Fruit fly (Drosophila melanogaster) whole organism, embryonic: ENCODE results near the gene lwr.

Experiments
- Asciz ChIP-seq: fragments of 200-800 bp; sonication (Bioruptor generic); optimal IDR thresholded peaks from 2 replicates; lab custom pipeline; 2017; ENCODE audit warnings: missing biosample characterization, mild to moderate bottlenecking, missing genetic modification characterization, missing genetic modification reagents
- B-H2 ChIP-seq: fragments of 200-800 bp; sonication (Bioruptor generic); optimal IDR thresholded peaks from 2 replicates; lab custom pipeline; 2018; ENCODE audit warnings: missing biosample characterization, mild to moderate bottlenecking, missing genetic modification characterization
- Bgb ChIP-seq: fragments of 200-800 bp; sonication (Bioruptor generic); IDR thresholded peaks from 2 replicates; pipeline ENCODE4 v1.3.6; 2022; ENCODE audit warnings: missing biosample characterization, missing genetic modification characterization; ENCODE audit not compliant: partially characterized antibody
- CG10366 ChIP-seq: fragments of 200-800 bp; sonication (Bioruptor generic); IDR thresholded peaks from 2 replicates; pipeline ENCODE4 v1.3.6; 2022; ENCODE audit warnings: missing biosample characterization, missing genetic modification characterization
- CG10543 ChIP-seq: fragments of 200-800 bp; sonication (Bioruptor generic); optimal IDR thresholded peaks from 3 replicates; lab custom pipeline; 2017; ENCODE audit warnings: missing biosample characterization, mild to moderate bottlenecking, missing genetic modification characterization, moderate library complexity
- CG11695 ChIP-seq: fragments of 200-800 bp; sonication (Bioruptor generic); IDR thresholded peaks from 3 replicates; pipeline ENCODE4 v1.3.6; 2022; ENCODE audit warnings: missing biosample characterization, missing genetic modification characterization
- CG12769 ChIP-seq: fragments of 200-800 bp; sonication (Bioruptor generic); optimal IDR thresholded peaks from 2 replicates; lab custom pipeline; 2019; ENCODE audit warnings: missing biosample characterization, mild to moderate bottlenecking, missing genetic modification characterization, moderate library complexity
- CG14667 ChIP-seq: fragments of 200-800 bp; sonication (Bioruptor generic); IDR thresholded peaks from 2 replicates; pipeline ENCODE4 v1.3.6; 2022; ENCODE audit warnings: missing biosample characterization, missing genetic modification characterization
- CG15514 ChIP-seq: fragments of 200-800 bp; sonication (Bioruptor generic); optimal IDR thresholded peaks from 3 replicates; lab custom pipeline; 2017; ENCODE audit warnings: missing biosample characterization, missing genetic modification characterization, mild to moderate bottlenecking, moderate library complexity, missing genetic modification reagents
- CG17186 ChIP-seq: fragments of 200-800 bp; sonication (Bioruptor generic); optimal IDR thresholded peaks from 3 replicates; lab custom pipeline; 2017; ENCODE audit warnings: missing biosample characterization, missing genetic modification reagents, missing genetic modification characterization
- CG17328 ChIP-seq: fragments of 200-800 bp; sonication (Bioruptor generic); IDR thresholded peaks from 2 replicates; pipeline ENCODE4 v1.3.6; 2022; ENCODE audit warnings: missing biosample characterization, missing genetic modification characterization
- CG2712 ChIP-seq: fragments of 200-800 bp; optimal IDR thresholded peaks from 3 replicates; lab custom pipeline; 2019; ENCODE audit warnings: missing biosample characterization, mild to moderate bottlenecking, missing genetic modification characterization, moderate library complexity
- CG33557 ChIP-seq: fragments of 200-800 bp; sonication (Bioruptor generic); optimal IDR thresholded peaks from 2 replicates; lab custom pipeline; 2019; ENCODE audit warnings: missing biosample characterization, mild to moderate bottlenecking, missing genetic modification characterization, moderate library complexity
- CG34224 ChIP-seq: fragments of 200-800 bp; sonication (Bioruptor generic); IDR thresholded peaks from 3 replicates; pipeline ENCODE4 v1.3.6; 2022; ENCODE audit warnings: missing biosample characterization, missing genetic modification characterization; ENCODE audit not compliant: partially characterized antibody
- CG34376 ChIP-seq: fragments of 200-800 bp; sonication (Bioruptor generic); optimal IDR thresholded peaks from 2 replicates; lab custom pipeline; 2018; ENCODE audit warnings: missing biosample characterization, mild to moderate bottlenecking, missing genetic modification characterization
- CG4360 ChIP-seq: fragments of 200-800 bp; sonication (Bioruptor generic); IDR thresholded peaks from 2 replicates; pipeline ENCODE4 v1.3.6; 2022; ENCODE audit warnings: missing biosample characterization, missing genetic modification characterization
- CG4854 ChIP-seq: fragments of 200-800 bp; sonication (Bioruptor generic); optimal IDR thresholded peaks from 2 replicates; lab custom pipeline; 2016; ENCODE audit warnings: missing biosample characterization, missing genetic modification characterization, inconsistent platforms
- CG8290 ChIP-seq, 3 experiments: fragments of 200-800 bp; sonication (Bioruptor generic); optimal IDR thresholded peaks; 2 replicates each; lab custom pipeline; 2016 to 2019; ENCODE audit warnings: missing biosample characterization in 3 of 3, missing genetic modification characterization in 3 of 3, mild to moderate bottlenecking in 2 of 3, moderate library complexity in 1 of 3
- CG9609 ChIP-seq: fragments of 200-800 bp; sonication (Bioruptor generic); optimal IDR thresholded peaks from 3 replicates; lab custom pipeline; 2016; ENCODE audit warnings: missing biosample characterization, missing genetic modification characterization
- Dip2 ChIP-seq: fragments of 200-800 bp; sonication (Bioruptor generic); IDR thresholded peaks from 2 replicates; pipeline ENCODE4 v1.3.6; 2022; ENCODE audit warnings: missing biosample characterization, missing genetic modification characterization
- Dip3 ChIP-seq: fragments of 200-800 bp; sonication (Bioruptor generic); optimal IDR thresholded peaks from 3 replicates; lab custom pipeline; 2016; ENCODE audit warnings: missing biosample characterization, missing genetic modification characterization
- Dref ChIP-seq: fragments of 200-800 bp; sonication (Bioruptor generic); IDR thresholded peaks from 2 replicates; pipeline ENCODE4 v1.3.6; 2022; ENCODE audit warnings: missing biosample characterization, missing genetic modification characterization
- ERR ChIP-seq: fragments of 200-800 bp; sonication (Bioruptor generic); optimal IDR thresholded peaks from 2 replicates; lab custom pipeline; 2016; ENCODE audit warnings: missing biosample characterization, missing genetic modification characterization
- HLH3B ChIP-seq: fragments of 200-800 bp; sonication (Bioruptor generic); IDR thresholded peaks from 2 replicates; pipeline ENCODE4 v1.3.6; 2022; ENCODE audit warnings: missing biosample characterization, missing genetic modification characterization
- Lim3 ChIP-seq: fragments of 200-800 bp; sonication (Bioruptor generic); IDR thresholded peaks from 2 replicates; pipeline ENCODE4 v1.3.6; 2022; ENCODE audit warnings: missing biosample characterization, missing genetic modification characterization
- Ptx1 ChIP-seq: fragments of 200-800 bp; sonication (Bioruptor generic); IDR thresholded peaks from 2 replicates; pipeline ENCODE4 v1.3.6; 2022; ENCODE audit warnings: missing biosample characterization, missing genetic modification characterization
- Rx ChIP-seq: fragments of 200-800 bp; sonication (Bioruptor generic); IDR thresholded peaks from 2 replicates; pipeline ENCODE4 v1.3.6; 2022; ENCODE audit warnings: missing biosample characterization, missing genetic modification characterization
- Side ChIP-seq: fragments of 200-800 bp; sonication (Bioruptor generic); optimal IDR thresholded peaks from 2 replicates; lab custom pipeline; 2016; ENCODE audit warnings: missing biosample characterization, missing genetic modification characterization
- Sin3A ChIP-seq: fragments of >200 bp; optimal IDR thresholded peaks from 2 replicates; lab custom pipeline; 2018
- Xbp1 ChIP-seq: fragments of 200-800 bp; sonication (Bioruptor generic); optimal IDR thresholded peaks from 3 replicates; lab custom pipeline; 2016; ENCODE audit warnings: missing biosample characterization, mild to moderate bottlenecking, missing genetic modification characterization
- Xrp1 ChIP-seq: fragments of 200-800 bp; sonication (Bioruptor generic); IDR thresholded peaks from 2 replicates; pipeline ENCODE4 v1.3.6; 2022; ENCODE audit warnings: missing biosample characterization, missing genetic modification characterization
- ac ChIP-seq: fragments of 200-800 bp; sonication (Bioruptor generic); optimal IDR thresholded peaks from 3 replicates; lab custom pipeline; 2017; ENCODE audit warnings: missing biosample characterization, mild to moderate bottlenecking, missing genetic modification characterization
- amos ChIP-seq: fragments of 200-800 bp; sonication (Bioruptor generic); IDR thresholded peaks from 2 replicates; pipeline ENCODE4 v1.3.6; 2022; ENCODE audit warnings: missing biosample characterization, missing genetic modification characterization; ENCODE audit not compliant: partially characterized antibody
- ase ChIP-seq: fragments of 200-800 bp; sonication (Bioruptor generic); IDR thresholded peaks from 3 replicates; pipeline ENCODE4 v1.3.6; 2022; ENCODE audit warnings: missing biosample characterization, missing genetic modification characterization
- chm ChIP-seq: fragments of 200-800 bp; sonication (Bioruptor generic); IDR thresholded peaks from 2 replicates; pipeline ENCODE4 v1.3.6; 2022; ENCODE audit warnings: missing biosample characterization, missing genetic modification characterization
- dimm ChIP-seq: fragments of 200-800 bp; sonication (Bioruptor generic); IDR thresholded peaks from 2 replicates; pipeline ENCODE4 v1.3.6; 2022; ENCODE audit warnings: missing biosample characterization, missing genetic modification characterization
- fd96Cb ChIP-seq: fragments of 200-800 bp; sonication (Bioruptor generic); optimal IDR thresholded peaks from 2 replicates; lab custom pipeline; 2018; ENCODE audit warnings: missing biosample characterization, mild to moderate bottlenecking, missing genetic modification characterization, moderate library complexity
- fru ChIP-seq: fragments of >200 bp; optimal IDR thresholded peaks from 2 replicates; lab custom pipeline; 2017
- gsb ChIP-seq: fragments of 200-800 bp; sonication (Bioruptor generic); IDR thresholded peaks from 2 replicates; pipeline ENCODE4 v1.3.6; 2022; ENCODE audit warnings: missing biosample characterization, missing genetic modification characterization
- insv ChIP-seq, 2 experiments: fragments of 200-800 bp; sonication (Bioruptor generic); optimal IDR thresholded peaks; 3 replicates each; lab custom pipeline; 2016 to 2018; ENCODE audit warnings: missing biosample characterization in 2 of 2, missing genetic modification characterization in 2 of 2
- jigr1 ChIP-seq: fragments of 200-800 bp; sonication (Bioruptor generic); IDR thresholded peaks from 3 replicates; pipeline ENCODE4 v1.3.6; 2022; ENCODE audit warnings: missing biosample characterization, missing genetic modification characterization
- onecut ChIP-seq: fragments of 200-800 bp; sonication (Bioruptor generic); IDR thresholded peaks from 2 replicates; pipeline ENCODE4 v1.3.6; 2022; ENCODE audit warnings: missing biosample characterization, missing genetic modification characterization
- otp ChIP-seq: fragments of 200-800 bp; sonication (Bioruptor generic); IDR thresholded peaks from 3 replicates; pipeline ENCODE4, ENCODE4 v1.3.6; 2022; ENCODE audit warnings: missing biosample characterization, missing genetic modification characterization
- pan ChIP-seq, 4 experiments: fragments of >200 bp in 3 of 4; fragments of 200-800 bp in 1 of 4; sonication (Bioruptor generic) in 1 of 4; optimal IDR thresholded peaks in 3 of 4; IDR thresholded peaks in 1 of 4; 2 replicates each; pipeline versions ENCODE4 v1.3.6 to Lab custom; 2017 to 2022; ENCODE audit warnings: missing biosample characterization in 2 of 4, missing genetic modification characterization in 2 of 4, mixed read lengths in 1 of 4
- pho ChIP-seq: fragments of 200-800 bp; sonication (Bioruptor generic); optimal IDR thresholded peaks from 2 replicates; lab custom pipeline; 2016; ENCODE audit warnings: missing biosample characterization, missing genetic modification characterization
- sisA ChIP-seq: fragments of 200-800 bp; sonication (Bioruptor generic); IDR thresholded peaks from 2 replicates; pipeline ENCODE4 v1.3.6; 2022; ENCODE audit warnings: missing biosample characterization, missing genetic modification characterization
- slou ChIP-seq: fragments of 200-800 bp; sonication (Bioruptor generic); optimal IDR thresholded peaks from 3 replicates; lab custom pipeline; 2016; ENCODE audit warnings: missing biosample characterization, missing genetic modification characterization
- ttk ChIP-seq: fragments of 200-800 bp; sonication (Bioruptor generic); IDR thresholded peaks from 2 replicates; pipeline ENCODE4 v2.1.2; 2022; ENCODE audit warnings: missing biosample characterization, missing genetic modification characterization
- unc-4 ChIP-seq: fragments of 200-800 bp; sonication (Bioruptor generic); IDR thresholded peaks from 2 replicates; pipeline ENCODE4 v1.3.6; 2022; ENCODE audit warnings: missing biosample characterization, missing genetic modification characterization; ENCODE audit not compliant: partially characterized antibody
- zf30C ChIP-seq: fragments of 200-800 bp; sonication (Bioruptor generic); optimal IDR thresholded peaks from 3 replicates; lab custom pipeline; 2018; ENCODE audit warnings: missing biosample characterization, mild to moderate bottlenecking, missing genetic modification characterization

The lwr gene

DNA sequence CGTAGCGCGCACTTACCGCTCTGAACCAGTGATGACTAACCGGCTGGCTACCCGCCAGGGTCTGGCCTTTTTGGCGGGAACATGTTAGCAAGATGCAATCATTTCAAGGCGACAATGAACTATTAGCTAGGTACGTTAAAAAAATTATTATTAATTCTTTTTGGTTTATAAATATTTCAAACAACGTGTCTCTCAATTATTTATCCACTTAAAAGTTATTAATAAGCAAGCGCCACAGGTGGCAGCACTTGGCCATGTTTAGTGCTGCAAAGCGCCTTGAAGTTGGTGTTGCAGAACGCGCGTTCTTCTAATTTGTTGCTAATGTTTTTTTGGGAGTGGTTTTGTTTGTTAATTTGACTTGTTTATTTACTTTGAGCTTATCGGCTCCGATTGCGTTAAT lies 31.8 kb upstream of the lwr start, which contains the start of the genes Ipk2 and cold (continued):
- TF ChIP-seq chm (GFP tag; lab: Robert Waterston, UW) (no peak), CG4360 (GFP tag; lab: Robert Waterston, UW) (no peak), Bgb (GFP tag; lab: Robert Waterston, UW) (no peak; the same call in 1 of the 2 replicates), Side (GFP tag; lab: Kevin White, UChicago) (peak; percentile 72), HLH3B (GFP tag; lab: Robert Waterston, UW) (peak; percentile 54; the same call in 1 of the 2 replicates), fru (no peak), slou (GFP tag; lab: Kevin White, UChicago) (peak; percentile 78), ase (GFP tag; lab: Robert Waterston, UW) (no peak), Lim3 (GFP tag; lab: Robert Waterston, UW) (no peak), dimm (GFP tag; lab: Robert Waterston, UW) (no peak), B-H2 (GFP tag; lab: Kevin White, UChicago) (peak; percentile 87), CG17328 (GFP tag; lab: Robert Waterston, UW) (0 out of 2 replicates have a peak, but pooled peaks have one; percentile 11), Dip2 (GFP tag; lab: Robert Waterston, UW) (no peak), pan (optimal IDR thresholded peaks at IDR 0.05; lab: Kevin White, UChicago) (no peak), pan (GFP tag; optimal IDR thresholded peaks at IDR 0.05 in 1 of 2, IDR thresholded peaks at IDR 0.05 in 1 of 2) (no peak), CG4854 (GFP tag; lab: Kevin White, UChicago) (peak; percentile 73), CG2712 (tag; lab: Kevin White, UChicago) (peak; percentile 82), CG34224 (GFP tag; lab: Robert Waterston, UW) (0 out of 3 replicates have a peak, but pooled peaks have one; percentile 22), Xrp1 (GFP tag; lab: Robert Waterston, UW) (peak; percentile 80), CG8290 (GFP tag; optimal IDR thresholded peaks at IDR 0.05; lab: Kevin White, UChicago) (peak; percentile 69), CG8290 (tag; optimal IDR thresholded peaks at IDR 0.05; lab: Kevin White, UChicago) (peak in 1 of 2 experiments; percentile 23), CG10366 (GFP tag; lab: Robert Waterston, UW) (peak; percentile 60), otp (GFP tag; lab: Robert Waterston, UW) (0 out of 3 replicates have a peak, but pooled peaks have one; percentile 64), CG10543 (GFP tag; lab: Kevin White, UChicago) (peak; percentile 86), CG33557 (GFP tag; lab: Kevin White, UChicago) (peak; percentile 68), CG12769 (tag; lab: Kevin White, UChicago) (no peak), CG9609 (GFP tag; lab: Kevin White, UChicago) (peak; percentile 69), Xbp1 (peak; percentile 88), zf30C (GFP tag; lab: Kevin White, UChicago) (no peak), Dip3 (GFP tag; lab: Kevin White, UChicago) (peak; percentile 84), amos (no peak; the same call in 1 of the 2 replicates), Dref (GFP tag; lab: Robert Waterston, UW) (0 out of 2 replicates have a peak, but pooled peaks have one; percentile 38), ttk (GFP tag; lab: Robert Waterston, UW) (peak; percentile 51; the same call in 1 of the 2 replicates), ac (GFP tag; lab: Kevin White, UChicago) (no peak), gsb (GFP tag; lab: Robert Waterston, UW) (0 out of 2 replicates have a peak, but pooled peaks have one; percentile 5), Rx (peak; percentile 62), CG11695 (no peak; the same call in 2 of the 3 replicates), CG14667 (GFP tag; lab: Robert Waterston, UW) (peak; percentile 58), unc-4 (peak; percentile 43), sisA (GFP tag; lab: Robert Waterston, UW) (peak; percentile 70), ERR (GFP tag; lab: Kevin White, UChicago) (peak; percentile 42), jigr1 (peak; percentile 46; the same call in 1 of the 3 replicates), Asciz (GFP tag; lab: Kevin White, UChicago) (no peak), CG17186 (peak; percentile 94), CG15514 (GFP tag; lab: Kevin White, UChicago) (peak; percentile 88), Ptx1 (GFP tag; lab: Robert Waterston, UW) (peak; percentile 86), pho (peak; percentile 89), Sin3A (lab: Kevin White, UChicago) (peak; percentile 93), onecut (GFP tag; lab: Robert Waterston, UW) (peak; percentile 49), CG34376 (GFP tag; lab: Kevin White, UChicago) (peak; percentile 84), insv (GFP tag; optimal IDR thresholded peaks at IDR 0.05; lab: Kevin White, UChicago) (peak in 1 of 2 experiments; percentile 40), fd96Cb (tag; lab: Kevin White, UChicago) (peak; percentile 50)
